Worm (Caenorhabditis elegans): Measurements from ENCODE around the gene mlt-10.

The mlt-10 gene

ce11 chrII:578803-579202 lies 32.3 kb downstream of the mlt-10 start:
- no peak for TF ChIP-seq nhr-237 (tag; optimal IDR thresholded peaks at IDR 0.05)
- TF ChIP-seq snpc-4 (tag; optimal IDR thresholded peaks at IDR 0.05): no peak
- no peak for TF ChIP-seq unc-39 (tag; optimal IDR thresholded peaks at IDR 0.05)
- no peak for TF ChIP-seq zag-1 (tag; optimal IDR thresholded peaks at IDR 0.05)
- TF ChIP-seq jun-1 (tag; optimal IDR thresholded peaks at IDR 0.05): no peak
- no peak for TF ChIP-seq ceh-82 (tag; optimal IDR thresholded peaks at IDR 0.05)
- TF ChIP-seq nhr-23 (tag; optimal IDR thresholded peaks at IDR 0.05): no peak
- no peak for TF ChIP-seq ama-1 (optimal IDR thresholded peaks at IDR 0.05)
- no peak for TF ChIP-seq pha-4 (tag; optimal IDR thresholded peaks at IDR 0.05)
- no peak for TF ChIP-seq mml-1 (tag; optimal IDR thresholded peaks at IDR 0.05)
- no peak for TF ChIP-seq pqm-1 (tag; optimal IDR thresholded peaks at IDR 0.05)
- TF ChIP-seq egl-27 (tag; optimal IDR thresholded peaks at IDR 0.05): no peak
- TF ChIP-seq nhr-11 (tag; optimal IDR thresholded peaks at IDR 0.05): no peak

ce11 chrII:580189-580643 lies 33.7 kb downstream of the mlt-10 start, which contains the start of the genes cdc-37 and W08F4.3:
cdc-37 (minus strand) TSS chrII:580593.
W08F4.3 (plus strand) TSS chrII:580602.
- no peak for TF ChIP-seq nhr-23 (tag; optimal IDR thresholded peaks at IDR 0.05)
- peak; percentile 16 for TF ChIP-seq lin-15B (tag; optimal IDR thresholded peaks at IDR 0.05)
- no peak for TF ChIP-seq nhr-12 (tag; optimal IDR thresholded peaks at IDR 0.05)
- no peak for TF ChIP-seq ceh-82 (tag; optimal IDR thresholded peaks at IDR 0.05)
- peak; percentile 44 for TF ChIP-seq hmg-11 (tag; optimal IDR thresholded peaks at IDR 0.05)

- TF ChIP-seq nhr-12 (tag; optimal IDR thresholded peaks at IDR 0.05): no peak
- TF ChIP-seq ceh-82 (tag; optimal IDR thresholded peaks at IDR 0.05): no peak
- no peak for TF ChIP-seq egl-27 (tag; optimal IDR thresholded peaks at IDR 0.05)
- TF ChIP-seq R02D3.7 (tag; optimal IDR thresholded peaks at IDR 0.05): no peak
- TF ChIP-seq hmg-11 (tag; optimal IDR thresholded peaks at IDR 0.05): no peak
These were observed 35.5 kb downstream of the mlt-10 start for ce11 chrII:581983-582382.

ce11 chrII:582649-583048 lies 36.1 kb downstream of the mlt-10 start, which contains the start of gene fbxb-14:
fbxb-14 (minus strand) TSS chrII:582749.
- TF ChIP-seq elt-3 (tag; optimal IDR thresholded peaks at IDR 0.05) (no peak), mml-1 (tag; optimal IDR thresholded peaks at IDR 0.05) (no peak), lin-39 (tag; optimal IDR thresholded peaks at IDR 0.05) (no peak), mdl-1 (tag; optimal IDR thresholded peaks at IDR 0.05) (no peak), nhr-43 (tag; optimal IDR thresholded peaks at IDR 0.05; ENCODE audit: poor library complexity, severe bottlenecking) (no peak), unc-62 (GFP tag; optimal IDR thresholded peaks at IDR 0.05) (no peak), fkh-2 (tag; optimal IDR thresholded peaks at IDR 0.05) (no peak), egl-27 (tag; optimal IDR thresholded peaks at IDR 0.05) (no peak), ztf-4 (tag; optimal IDR thresholded peaks at IDR 0.05) (no peak), ztf-11 (tag; optimal IDR thresholded peaks at IDR 0.05) (no peak), nhr-23 (tag; optimal IDR thresholded peaks at IDR 0.05) (no peak), pha-4 (tag; optimal IDR thresholded peaks at IDR 0.05) (no peak), hmg-11 (tag; optimal IDR thresholded peaks at IDR 0.05) (no peak), snpc-4 (tag; optimal IDR thresholded peaks at IDR 0.05) (no peak), ceh-9 (tag; optimal IDR thresholded peaks at IDR 0.05) (no peak), daf-12 (tag; optimal IDR thresholded peaks at IDR 0.05) (no peak), nhr-25 (tag; optimal IDR thresholded peaks at IDR 0.05) (no peak), elt-1 (tag; optimal IDR thresholded peaks at IDR 0.05) (no peak), ama-1 (optimal IDR thresholded peaks at IDR 0.05) (no peak), unc-39 (tag; optimal IDR thresholded peaks at IDR 0.05) (no peak)

- no peak for TF ChIP-seq skn-1 (tag; optimal IDR thresholded peaks at IDR 0.05)
- TF ChIP-seq elt-2 (tag; optimal IDR thresholded peaks at IDR 0.05): no peak
- TF ChIP-seq lin-15B (tag; optimal IDR thresholded peaks at IDR 0.05): no peak
- no peak for TF ChIP-seq daf-12 (tag; optimal IDR thresholded peaks at IDR 0.05)
- TF ChIP-seq tbx-2 (tag; optimal IDR thresholded peaks at IDR 0.05): no peak
- no peak for TF ChIP-seq nhr-77 (tag; optimal IDR thresholded peaks at IDR 0.05)
- TF ChIP-seq elt-1 (tag; optimal IDR thresholded peaks at IDR 0.05): no peak
These were observed 37.9 kb downstream of the mlt-10 start, which contains the start of the genes W08F4.12 and W08F4.13 for ce11 chrII:584321-584848. W08F4.12 (minus strand) TSS chrII:584421. W08F4.13 (plus strand) TSS chrII:584798.
